Worm (Caenorhabditis elegans) whole organism, L2 larva: ENCODE measurements around the gene F13B12.3.

Experiments used
- mdl-1 ChIP-seq, 2 experiments: fragments of 150-350 bp in 1 of 2; sonication (generic microtip) in 1 of 2; optimal IDR thresholded peaks; 2 replicates each; lab custom pipeline; 2017; ENCODE audit warnings: missing biosample characterization in 2 of 2, missing genetic modification characterization in 2 of 2
- unc-39 ChIP-seq: fragments of 150-350 bp; optimal IDR thresholded peaks from 2 replicates; lab custom pipeline; 2014; ENCODE audit warnings: missing biosample characterization, missing genetic modification characterization

- TF ChIP-seq mdl-1 (tag; optimal IDR thresholded peaks at IDR 0.05; lab: Kevin White, UChicago) = no peak
- TF ChIP-seq unc-39 = no peak
Observed at ce11 chrIV:10425129-10425528, 13.8 kb upstream of the F13B12.3 start.
